Worm (Caenorhabditis elegans) whole organism, L4 larva: Measurements from ENCODE around the gene F33G12.6.

Experiments
- D1046.2 ChIP-seq: fragments of 200-800 bp; sonication (Bioruptor generic); IDR thresholded peaks from 2 replicates; pipeline ENCODE4 v1.3.6; 2022; ENCODE audit warnings: missing genetic modification characterization, missing compliant biosample characterization
- F10B5.3 ChIP-seq: sonication (generic microtip); optimal IDR thresholded peaks from 2 replicates; lab custom pipeline; 2016; ENCODE audit warnings: mild to moderate bottlenecking, missing genetic modification characterization, missing compliant biosample characterization
- F26F4.8 ChIP-seq: fragments of 200-800 bp; sonication (Bioruptor generic); conservative IDR thresholded peaks from 2 replicates; pipeline ENCODE4 v1.3.6; 2022; ENCODE audit warnings: missing genetic modification characterization, missing compliant biosample characterization
- F37D6.2 ChIP-seq: sonication (generic microtip); optimal IDR thresholded peaks from 2 replicates; lab custom pipeline; 2016; ENCODE audit warnings: mild to moderate bottlenecking, missing genetic modification characterization, missing compliant biosample characterization
- F49E8.2 ChIP-seq: sonication (generic microtip); optimal IDR thresholded peaks from 2 replicates; lab custom pipeline; 2016; ENCODE audit warnings: missing compliant biosample characterization, mild to moderate bottlenecking, missing genetic modification characterization, borderline replicate concordance
- R02D3.7 ChIP-seq: fragments of 150-350 bp; sonication (generic microtip); optimal IDR thresholded peaks from 3 replicates; lab custom pipeline; 2014; ENCODE audit warnings: missing biosample characterization, missing genetic modification characterization
- Y48G9A.11 ChIP-seq: fragments of 200-800 bp; sonication (Bioruptor generic); IDR thresholded peaks from 2 replicates; pipeline ENCODE4 v1.3.6; 2022; ENCODE audit warnings: missing genetic modification reagents, missing genetic modification characterization, missing compliant biosample characterization
- Y75B8A.6 ChIP-seq: fragments of 200-800 bp; sonication (Bioruptor generic); IDR thresholded peaks from 2 replicates; pipeline ENCODE4 v1.3.6; 2022; ENCODE audit warnings: missing genetic modification reagents, missing genetic modification characterization, missing compliant biosample characterization
- aly-2 ChIP-seq: sonication (generic microtip); optimal IDR thresholded peaks from 2 replicates; lab custom pipeline; 2018; ENCODE audit warnings: missing biosample characterization, missing genetic modification characterization
- ama-1 ChIP-seq: fragments of 150-350 bp; optimal IDR thresholded peaks from 2 replicates; lab custom pipeline; 2014; ENCODE audit warnings: inconsistent platforms, mixed read lengths
- arid-1 ChIP-seq: fragments of 200-800 bp; sonication (Bioruptor generic); conservative IDR thresholded peaks from 2 replicates; pipeline ENCODE4 v1.3.6; 2022; ENCODE audit warnings: missing genetic modification reagents, missing genetic modification characterization, missing compliant biosample characterization
- ceh-20 ChIP-seq: fragments of 200-800 bp; sonication (Bioruptor generic); IDR thresholded peaks from 2 replicates; pipeline ENCODE4 v1.3.6; 2022; ENCODE audit warnings: missing genetic modification reagents, missing genetic modification characterization, missing compliant biosample characterization
- ceh-32 ChIP-seq: sonication (generic microtip); optimal IDR thresholded peaks from 2 replicates; lab custom pipeline; 2016; ENCODE audit warnings: mild to moderate bottlenecking, missing genetic modification characterization, missing compliant biosample characterization; ENCODE audit not compliant: poor library complexity
- ceh-62 ChIP-seq: sonication (generic microtip); optimal IDR thresholded peaks from 2 replicates; lab custom pipeline; 2017; ENCODE audit warnings: missing biosample characterization, missing genetic modification characterization
- ces-1 ChIP-seq: fragments of 150-350 bp; sonication (generic microtip); optimal IDR thresholded peaks from 4 replicates; lab custom pipeline; 2014; ENCODE audit warnings: missing biosample characterization, missing genetic modification reagents, missing genetic modification characterization
- ctbp-1 ChIP-seq: fragments of 200-800 bp; sonication (Bioruptor generic); IDR thresholded peaks from 2 replicates; pipeline ENCODE4 v1.3.6; 2022; ENCODE audit warnings: missing genetic modification reagents, missing genetic modification characterization, missing compliant biosample characterization
- daf-19 ChIP-seq: fragments of 200-800 bp; sonication (Bioruptor generic); conservative IDR thresholded peaks from 2 replicates; pipeline ENCODE4 v1.3.6; 2022; ENCODE audit warnings: missing genetic modification characterization, missing compliant biosample characterization
- dmd-6 ChIP-seq: fragments of 200-800 bp; sonication (Bioruptor generic); IDR thresholded peaks from 2 replicates; pipeline ENCODE4 v1.3.6; 2022; ENCODE audit warnings: missing genetic modification reagents, missing genetic modification characterization, missing compliant biosample characterization
- dmd-9 ChIP-seq: fragments of 200-800 bp; sonication (Bioruptor generic); IDR thresholded peaks from 2 replicates; pipeline ENCODE4 v1.3.6; 2022; ENCODE audit warnings: missing genetic modification reagents, missing genetic modification characterization, missing compliant biosample characterization
- dpl-1 ChIP-seq: fragments of 150-350 bp; optimal IDR thresholded peaks from 2 replicates; lab custom pipeline; 2014; ENCODE audit warnings: missing biosample characterization, missing genetic modification reagents, missing genetic modification characterization
- duxl-1 ChIP-seq: sonication (generic microtip); optimal IDR thresholded peaks from 2 replicates; lab custom pipeline; 2016; ENCODE audit warnings: mild to moderate bottlenecking, missing genetic modification characterization, moderate library complexity, missing compliant biosample characterization; ENCODE audit not compliant: poor library complexity
- egl-43 ChIP-seq: fragments of 200-800 bp; sonication (Bioruptor generic); IDR thresholded peaks from 2 replicates; pipeline ENCODE4 v1.3.6; 2022; ENCODE audit warnings: missing genetic modification reagents, missing genetic modification characterization, missing compliant biosample characterization
- fkh-10 ChIP-seq: fragments of 150-350 bp; optimal IDR thresholded peaks from 2 replicates; lab custom pipeline; 2014; ENCODE audit warnings: missing biosample characterization, missing genetic modification reagents, missing genetic modification characterization
- gei-8 ChIP-seq: fragments of 200-800 bp; sonication (Bioruptor generic); optimal IDR thresholded peaks from 2 replicates; lab custom pipeline; 2018; ENCODE audit warnings: mild to moderate bottlenecking, missing genetic modification characterization, missing compliant biosample characterization
- hmg-1.1 ChIP-seq: fragments of 200-800 bp; sonication (Bioruptor generic); IDR thresholded peaks from 2 replicates; pipeline ENCODE4 v1.3.6; 2022; ENCODE audit warnings: missing genetic modification reagents, missing genetic modification characterization, missing compliant biosample characterization
- jun-1 ChIP-seq: fragments of 150-350 bp; optimal IDR thresholded peaks from 2 replicates; lab custom pipeline; 2014; ENCODE audit warnings: missing biosample characterization, missing genetic modification reagents, missing genetic modification characterization
- lim-7 ChIP-seq: fragments of 200-800 bp; sonication (Bioruptor generic); IDR thresholded peaks from 2 replicates; pipeline ENCODE4 v1.3.6; 2022; ENCODE audit warnings: missing genetic modification characterization, missing compliant biosample characterization
- lin-1 ChIP-seq: fragments of 200-800 bp; sonication (Bioruptor generic); IDR thresholded peaks from 2 replicates; pipeline ENCODE4 v1.3.6; 2022; ENCODE audit warnings: missing genetic modification reagents, missing genetic modification characterization, missing compliant biosample characterization
- lin-15B ChIP-seq: fragments of 150-350 bp; sonication (generic microtip); optimal IDR thresholded peaks from 3 replicates; lab custom pipeline; 2014; ENCODE audit warnings: missing biosample characterization, missing genetic modification characterization
- lin-29 ChIP-seq: fragments of 200-800 bp; sonication (Bioruptor generic); IDR thresholded peaks from 2 replicates; pipeline ENCODE4 v1.3.6; 2022; ENCODE audit warnings: missing genetic modification reagents, missing genetic modification characterization, missing compliant biosample characterization
- madf-5 ChIP-seq, 2 experiments: fragments of 200-800 bp; sonication (Bioruptor generic); IDR thresholded peaks; 2 replicates each; pipeline ENCODE4 v1.3.6; 2022; ENCODE audit warnings: missing compliant biosample characterization in 2 of 2, missing genetic modification characterization in 2 of 2
- mdl-1 ChIP-seq, 2 experiments: fragments of 150-350 bp in 1 of 2; sonication (generic microtip) in 1 of 2; optimal IDR thresholded peaks; 2 replicates each; lab custom pipeline; 2014 to 2017; ENCODE audit warnings: missing biosample characterization in 2 of 2, missing genetic modification characterization in 2 of 2
- mes-2 ChIP-seq: sonication (generic microtip); optimal IDR thresholded peaks from 2 replicates; lab custom pipeline; 2016; ENCODE audit warnings: missing genotype, mild to moderate bottlenecking, missing genetic modification characterization, missing compliant biosample characterization; ENCODE audit not compliant: poor library complexity, severe bottlenecking
- nhr-111 ChIP-seq: fragments of 200-800 bp; sonication (Bioruptor generic); optimal IDR thresholded peaks from 2 replicates; lab custom pipeline; 2018; ENCODE audit warnings: mild to moderate bottlenecking, missing genetic modification characterization, missing compliant biosample characterization
- nhr-237 ChIP-seq: sonication (generic microtip); optimal IDR thresholded peaks from 2 replicates; lab custom pipeline; 2017; ENCODE audit warnings: missing biosample characterization, missing genetic modification characterization
- nhr-28 ChIP-seq: fragments of 150-350 bp; optimal IDR thresholded peaks from 2 replicates; lab custom pipeline; 2014; ENCODE audit warnings: missing biosample characterization, missing genetic modification characterization
- nhr-42 ChIP-seq: fragments of 200-800 bp; sonication (Bioruptor generic); IDR thresholded peaks from 2 replicates; pipeline ENCODE4 v1.3.6; 2022; ENCODE audit warnings: missing genetic modification characterization, missing compliant biosample characterization
- nhr-6 ChIP-seq: fragments of 150-350 bp; optimal IDR thresholded peaks from 2 replicates; lab custom pipeline; 2014; ENCODE audit warnings: missing biosample characterization, missing genetic modification characterization
- nhr-77 ChIP-seq: fragments of 150-350 bp; optimal IDR thresholded peaks from 2 replicates; lab custom pipeline; 2014; ENCODE audit warnings: missing biosample characterization, missing genetic modification characterization
- php-3 ChIP-seq: fragments of 200-800 bp; sonication (Bioruptor generic); IDR thresholded peaks from 2 replicates; pipeline ENCODE4 v1.3.6; 2022; ENCODE audit warnings: missing genetic modification reagents, missing genetic modification characterization, missing compliant biosample characterization
- set-16 ChIP-seq: fragments of 200-800 bp; sonication (Bioruptor generic); IDR thresholded peaks from 2 replicates; pipeline ENCODE4 v1.3.6; 2022; ENCODE audit warnings: missing genetic modification reagents, missing genetic modification characterization, missing compliant biosample characterization
- skn-1 ChIP-seq: fragments of 150-350 bp; optimal IDR thresholded peaks from 2 replicates; lab custom pipeline; 2014; ENCODE audit warnings: missing biosample characterization, missing genetic modification characterization
- spr-1 ChIP-seq: sonication (generic microtip); optimal IDR thresholded peaks from 2 replicates; lab custom pipeline; 2016; ENCODE audit warnings: mild to moderate bottlenecking, missing genetic modification characterization, missing compliant biosample characterization
- tra-1 ChIP-seq: fragments of 200-800 bp; sonication (Bioruptor generic); IDR thresholded peaks from 2 replicates; pipeline ENCODE4 v1.3.6; 2022; ENCODE audit warnings: missing genetic modification reagents, missing genetic modification characterization, missing compliant biosample characterization
- zfp-2 ChIP-seq: sonication (generic microtip); optimal IDR thresholded peaks from 2 replicates; lab custom pipeline; 2016; ENCODE audit warnings: mild to moderate bottlenecking, missing genetic modification characterization, missing compliant biosample characterization
- ztf-11 ChIP-seq: fragments of 150-350 bp; optimal IDR thresholded peaks from 2 replicates; lab custom pipeline; 2014; ENCODE audit warnings: missing biosample characterization, missing genetic modification characterization
- ztf-7 ChIP-seq: fragments of 150-350 bp; optimal IDR thresholded peaks from 2 replicates; lab custom pipeline; 2014; ENCODE audit warnings: missing biosample characterization, missing genetic modification characterization

The F33G12.6 gene

DNA sequence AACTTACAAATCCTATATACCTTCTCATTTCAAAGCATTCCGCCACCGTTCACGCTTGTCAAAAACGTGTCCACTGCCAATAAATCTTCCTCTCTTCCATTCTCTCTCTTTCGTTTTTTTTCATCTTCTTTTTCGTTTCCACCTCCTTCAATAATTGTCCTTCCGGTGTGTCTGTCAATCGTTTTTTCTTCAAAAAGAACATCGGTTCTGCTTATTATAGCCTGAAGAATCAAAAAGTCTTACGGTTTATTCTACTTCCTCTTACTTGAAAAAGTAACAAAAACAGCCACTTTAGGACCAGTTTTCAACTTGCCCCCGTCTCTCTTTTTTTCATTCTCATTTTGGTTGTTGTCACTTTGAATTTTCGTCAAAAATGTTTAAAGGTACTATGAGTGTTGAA, 466 bp upstream of the F33G12.6 start (continued):
- TF ChIP-seq skn-1 (no peak), D1046.2 (GFP tag; lab: Robert Waterston, UW) (no peak), nhr-42 (no peak), F10B5.3 (no peak), ceh-20 (GFP tag; lab: Robert Waterston, UW) (no peak), nhr-77 (tag; lab: Kevin White, UChicago) (no peak), mes-2 (tag; lab: Kevin White, UChicago) (no peak), spr-1 (no peak), zfp-2 (tag; lab: Kevin White, UChicago) (no peak), set-16 (GFP tag; lab: Robert Waterston, UW) (no peak), daf-19 (GFP tag; lab: Robert Waterston, UW) (no peak), R02D3.7 (no peak), aly-2 (tag; lab: Kevin White, UChicago) (no peak), nhr-28 (peak; percentile 50), nhr-111 (GFP tag; lab: Kevin White, UChicago) (no peak), ces-1 (GFP tag; lab: Kevin White, UChicago) (no peak), mdl-1 (tag; optimal IDR thresholded peaks at IDR 0.05; lab: Kevin White, UChicago) (peak in 1 of 2 experiments; percentile 35), nhr-6 (no peak), F49E8.2 (tag; lab: Kevin White, UChicago) (no peak), hmg-1.1 (GFP tag; lab: Robert Waterston, UW) (no peak), madf-5 (GFP tag; IDR thresholded peaks at IDR 0.05; lab: Robert Waterston, UW) (no peak), fkh-10 (no peak), ama-1 (lab: Kevin White, UChicago) (no peak), lim-7 (GFP tag; lab: Robert Waterston, UW) (no peak), tra-1 (no peak), duxl-1 (tag; lab: Kevin White, UChicago) (no peak), Y48G9A.11 (GFP tag; lab: Robert Waterston, UW) (no peak), ctbp-1 (no peak), lin-15B (no peak), ceh-62 (no peak), dmd-9 (GFP tag; lab: Robert Waterston, UW) (no peak), nhr-237 (no peak), lin-29 (no peak), egl-43 (GFP tag; lab: Robert Waterston, UW) (no peak), lin-1 (GFP tag; lab: Robert Waterston, UW) (no peak), Y75B8A.6 (no peak), ceh-32 (tag; lab: Kevin White, UChicago) (no peak), gei-8 (GFP tag; lab: Kevin White, UChicago) (no peak), jun-1 (no peak), arid-1 (GFP tag; lab: Robert Waterston, UW) (no peak), F26F4.8 (no peak), F37D6.2 (no peak), dmd-6 (GFP tag; lab: Robert Waterston, UW) (no peak), ztf-7 (no peak), dpl-1 (GFP tag; lab: Kevin White, UChicago) (no peak), ztf-11 (tag; lab: Kevin White, UChicago) (no peak), php-3 (GFP tag; lab: Robert Waterston, UW) (no peak)
- TF ChIP-seq, all 104 proteins: peak for 10
